Worm (Caenorhabditis elegans): Measurements from ENCODE around the gene F46C5.2.

ce11 chrII:8822711-8823110 is 6.4 kb downstream of the F46C5.2 start:
- TF ChIP-seq ceh-90 (tag; optimal IDR thresholded peaks at IDR 0.05), result no peak
- TF ChIP-seq ama-1 (optimal IDR thresholded peaks at IDR 0.05), result no peak
- TF ChIP-seq pqm-1 (tag; optimal IDR thresholded peaks at IDR 0.05), result no peak
- no peak for TF ChIP-seq nhr-237 (tag; optimal IDR thresholded peaks at IDR 0.05)
- TF ChIP-seq elt-3 (tag; optimal IDR thresholded peaks at IDR 0.05), result peak in 5 of 6 experiments; percentile 7 to 95 (median 38)
- TF ChIP-seq unc-130 (tag; optimal IDR thresholded peaks at IDR 0.05), result peak; percentile 84
- no peak for TF ChIP-seq efl-3 (GFP tag; optimal IDR thresholded peaks at IDR 0.05)
- no peak for TF ChIP-seq nhr-28 (tag; optimal IDR thresholded peaks at IDR 0.05)
- TF ChIP-seq nhr-11 (tag; optimal IDR thresholded peaks at IDR 0.05), result no peak
- no peak for TF ChIP-seq fkh-10 (GFP tag; optimal IDR thresholded peaks at IDR 0.05)
